Worm (Caenorhabditis elegans): Measurements from ENCODE around the gene R08C7.4.

The R08C7.4 gene

DNA sequence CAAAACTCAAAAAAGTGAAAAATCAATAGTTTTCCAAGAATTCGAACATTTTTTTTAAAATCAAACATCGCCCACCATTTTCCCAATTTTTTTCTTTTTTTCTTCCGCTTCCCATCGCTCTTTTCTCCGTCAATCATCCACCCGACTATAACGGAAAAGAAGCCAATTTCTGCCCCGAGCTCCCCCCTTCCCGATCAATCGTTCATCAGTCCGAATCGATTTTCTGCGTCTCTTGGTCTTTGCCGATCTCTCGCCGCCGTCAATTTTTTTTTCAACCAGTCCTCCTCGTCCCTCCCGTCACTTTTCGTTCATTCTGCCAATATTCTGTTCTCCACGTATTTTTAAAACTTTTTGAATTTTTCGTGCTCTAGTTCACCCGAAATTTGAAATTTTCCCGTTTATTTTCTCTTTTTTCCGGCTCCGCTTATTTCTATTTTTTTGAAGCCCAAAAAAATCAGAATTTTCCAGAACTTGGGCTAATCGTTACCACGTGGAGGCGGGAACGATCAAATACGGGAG is 40.8 kb upstream of the R08C7.4 start, which contains the start of gene ell-1 (continued):
- TF ChIP-seq tra-1 (GFP tag; IDR thresholded peaks at IDR 0.05) (no peak), Y75B8A.6 (GFP tag; IDR thresholded peaks at IDR 0.05) (no peak), daf-16 (GFP tag; optimal IDR thresholded peaks at IDR 0.05) (no peak), daf-16 (tag; optimal IDR thresholded peaks at IDR 0.05) (no peak), F10B5.3 (tag; optimal IDR thresholded peaks at IDR 0.05) (no peak), unc-62 (GFP tag; optimal IDR thresholded peaks at IDR 0.05 in 1 of 2) (peak in 1 of 2 experiments; percentile 88), unc-62 (tag; optimal IDR thresholded peaks at IDR 0.05) (no peak), attf-4 (tag; optimal IDR thresholded peaks at IDR 0.05) (no peak), nhr-25 (tag; optimal IDR thresholded peaks at IDR 0.05; ENCODE audit: borderline replicate concordance, insufficient read depth) (no peak), mes-2 (tag; optimal IDR thresholded peaks at IDR 0.05; ENCODE audit: poor library complexity, severe bottlenecking) (peak; percentile 1), pha-4 (GFP tag; IDR thresholded peaks at IDR 0.05) (no peak), pha-4 (tag; optimal IDR thresholded peaks at IDR 0.05) (no peak), set-16 (GFP tag; IDR thresholded peaks at IDR 0.05) (peak; percentile 30; the same call in 1 of the 2 replicates), rbr-2 (tag; optimal IDR thresholded peaks at IDR 0.05) (no peak), Y5F2A.4 (GFP tag; optimal IDR thresholded peaks at IDR 0.05) (no peak), daf-8 (GFP tag; IDR thresholded peaks at IDR 0.05) (no peak), mdl-1 (tag; optimal IDR thresholded peaks at IDR 0.05) (no peak)

- TF ChIP-seq lim-7 (GFP tag; IDR thresholded peaks at IDR 0.05): no peak
- TF ChIP-seq nhr-11 (tag; optimal IDR thresholded peaks at IDR 0.05): no peak
- TF ChIP-seq Y5F2A.4 (GFP tag; optimal IDR thresholded peaks at IDR 0.05): no peak
- TF ChIP-seq saeg-2 (GFP tag; IDR thresholded peaks at IDR 0.05): no peak
- no peak for TF ChIP-seq lin-13 (GFP tag; optimal IDR thresholded peaks at IDR 0.05)
- TF ChIP-seq egl-43 (GFP tag; IDR thresholded peaks at IDR 0.05): no peak
- TF ChIP-seq aha-1 (tag): peak; percentile 91
Observed at ce11 chrIV:4395555-4395954, 39.3 kb upstream of the R08C7.4 start.

- TF ChIP-seq nhr-77 (tag; optimal IDR thresholded peaks at IDR 0.05) (no peak), hlh-11 (tag; optimal IDR thresholded peaks at IDR 0.05) (peak; percentile 57), mdl-1 (tag; optimal IDR thresholded peaks at IDR 0.05) (peak in 1 of 2 experiments; percentile 15), mep-1 (tag; optimal IDR thresholded peaks at IDR 0.05) (peak; percentile 4), lsy-2 (tag; optimal IDR thresholded peaks at IDR 0.05) (peak in 1 of 2 experiments; percentile 2), dpl-1 (GFP tag; optimal IDR thresholded peaks at IDR 0.05) (no peak), nhr-28 (tag; optimal IDR thresholded peaks at IDR 0.05) (peak; percentile 70), vab-7 (GFP tag; IDR thresholded peaks at IDR 0.05) (no peak), fos-1 (tag; optimal IDR thresholded peaks at IDR 0.05) (no peak), aha-1 (tag) (peak; percentile 92), unc-62 (GFP tag; optimal IDR thresholded peaks at IDR 0.05 in 1 of 2) (peak in 1 of 2 experiments; percentile 17), unc-62 (tag; optimal IDR thresholded peaks at IDR 0.05) (no peak), set-16 (GFP tag; IDR thresholded peaks at IDR 0.05) (peak; percentile 25; the same call in 1 of the 2 replicates), mxl-3 (GFP tag; optimal IDR thresholded peaks at IDR 0.05) (peak; percentile 43)
Observed at ce11 chrIV:4396052-4396821, 38.6 kb upstream of the R08C7.4 start.

- TF ChIP-seq mep-1 (tag; optimal IDR thresholded peaks at IDR 0.05): peak; percentile 9
- peak; percentile 18 for TF ChIP-seq pqm-1 (tag; optimal IDR thresholded peaks at IDR 0.05)
- peak in 1 of 2 experiments; percentile 16 for TF ChIP-seq lsy-2 (tag; optimal IDR thresholded peaks at IDR 0.05)
- no peak for TF ChIP-seq ceh-44 (GFP tag; IDR thresholded peaks at IDR 0.05)
- TF ChIP-seq mxl-2 (GFP tag; conservative IDR thresholded peaks at IDR 0.05): no peak
- no peak for TF ChIP-seq ZK337.2 (GFP tag; IDR thresholded peaks at IDR 0.05)
- TF ChIP-seq daf-16 (GFP tag; optimal IDR thresholded peaks at IDR 0.05): no peak
- peak; percentile 76 for TF ChIP-seq daf-16 (tag; optimal IDR thresholded peaks at IDR 0.05)
- no peak for TF ChIP-seq pha-4 (GFP tag; IDR thresholded peaks at IDR 0.05)
- peak; percentile 47 for TF ChIP-seq pha-4 (tag; optimal IDR thresholded peaks at IDR 0.05)
- TF ChIP-seq rbr-2 (tag; optimal IDR thresholded peaks at IDR 0.05): no peak
- TF ChIP-seq dve-1 (tag; optimal IDR thresholded peaks at IDR 0.05; ENCODE audit: insufficient read depth): peak; percentile 29
Observed at ce11 chrIV:4397111-4397510, 37.7 kb upstream of the R08C7.4 start.

Measured in whole organism, L4 larva.